Fruit fly (Drosophila melanogaster) whole organism, embryonic: ENCODE measurements around the gene CG14362.

Source experiments
- Adf1 ChIP-seq: fragments of 200-800 bp; sonication (Bioruptor generic); IDR thresholded peaks from 2 replicates; pipeline ENCODE4 v1.3.6; 2022; ENCODE audit warnings: missing biosample characterization, missing genetic modification characterization
- C15 ChIP-seq: fragments of 200-800 bp; sonication (Bioruptor generic); IDR thresholded peaks from 3 replicates; pipeline ENCODE4 v1.3.6; 2022; ENCODE audit warnings: missing biosample characterization, missing genetic modification characterization
- CG10321 ChIP-seq: fragments of 200-800 bp; sonication (Bioruptor generic); IDR thresholded peaks from 2 replicates; pipeline ENCODE4 v1.3.6; 2022; ENCODE audit warnings: missing biosample characterization, missing genetic modification characterization
- CG11456 ChIP-seq: fragments of 200-800 bp; sonication (Bioruptor generic); IDR thresholded peaks from 3 replicates; pipeline ENCODE4 v1.3.6; 2022; ENCODE audit warnings: missing biosample characterization, missing genetic modification characterization
- CG13624 ChIP-seq: fragments of 200-800 bp; sonication (Bioruptor generic); optimal IDR thresholded peaks from 2 replicates; lab custom pipeline; 2016; ENCODE audit warnings: missing biosample characterization, missing genetic modification characterization
- CG1647 ChIP-seq: fragments of 200-800 bp; sonication (Bioruptor generic); optimal IDR thresholded peaks from 3 replicates; lab custom pipeline; 2016; ENCODE audit warnings: missing biosample characterization, missing genetic modification characterization
- CG16813 ChIP-seq: fragments of 200-800 bp; sonication (Bioruptor generic); IDR thresholded peaks from 3 replicates; pipeline ENCODE4 v1.3.6; 2022; ENCODE audit warnings: missing biosample characterization, missing genetic modification characterization; ENCODE audit not compliant: partially characterized antibody
- CG18011 ChIP-seq: fragments of 200-800 bp; sonication (Bioruptor generic); optimal IDR thresholded peaks from 2 replicates; lab custom pipeline; 2017; ENCODE audit warnings: missing biosample characterization, missing genetic modification characterization, mild to moderate bottlenecking, moderate library complexity, missing genotype
- CG31365 ChIP-seq: fragments of 200-800 bp; sonication (Bioruptor generic); optimal IDR thresholded peaks from 2 replicates; lab custom pipeline; 2018; ENCODE audit warnings: missing biosample characterization, mild to moderate bottlenecking, missing genetic modification characterization
- CG34224 ChIP-seq: fragments of 200-800 bp; sonication (Bioruptor generic); IDR thresholded peaks from 3 replicates; pipeline ENCODE4 v1.3.6; 2022; ENCODE audit warnings: missing biosample characterization, missing genetic modification characterization; ENCODE audit not compliant: partially characterized antibody
- CG34376 ChIP-seq: fragments of 200-800 bp; sonication (Bioruptor generic); optimal IDR thresholded peaks from 2 replicates; lab custom pipeline; 2018; ENCODE audit warnings: missing biosample characterization, mild to moderate bottlenecking, missing genetic modification characterization
- CG3847 ChIP-seq: fragments of 200-800 bp; sonication (Bioruptor generic); IDR thresholded peaks from 2 replicates; pipeline ENCODE4 v1.3.6; 2022; ENCODE audit warnings: missing biosample characterization, missing genetic modification characterization
- CG4707 ChIP-seq: fragments of 200-800 bp; sonication (Bioruptor generic); optimal IDR thresholded peaks from 2 replicates; lab custom pipeline; 2018; ENCODE audit warnings: missing biosample characterization, mild to moderate bottlenecking, missing genetic modification characterization, moderate library complexity
- CG6689 ChIP-seq: fragments of 200-800 bp; sonication (Bioruptor generic); IDR thresholded peaks from 2 replicates; pipeline ENCODE4 v1.3.6; 2022; ENCODE audit warnings: missing biosample characterization, missing genetic modification characterization
- CG6813 ChIP-seq: fragments of 200-800 bp; sonication (Bioruptor generic); optimal IDR thresholded peaks from 2 replicates; lab custom pipeline; 2017; ENCODE audit warnings: missing biosample characterization, missing genetic modification characterization, mild to moderate bottlenecking, moderate library complexity, missing genetic modification reagents
- CG7963 ChIP-seq: fragments of 200-800 bp; sonication (Bioruptor generic); IDR thresholded peaks from 3 replicates; pipeline ENCODE4 v1.3.6; 2022; ENCODE audit warnings: missing biosample characterization, missing genetic modification characterization; ENCODE audit not compliant: partially characterized antibody
- CG8359 ChIP-seq: fragments of 200-800 bp; sonication (Bioruptor generic); optimal IDR thresholded peaks from 2 replicates; lab custom pipeline; 2017; ENCODE audit warnings: missing biosample characterization, mild to moderate bottlenecking, missing genetic modification characterization, borderline replicate concordance
- CG9817 ChIP-seq: fragments of 200-800 bp; sonication (Bioruptor generic); optimal IDR thresholded peaks from 2 replicates; lab custom pipeline; 2018; ENCODE audit warnings: missing biosample characterization, mild to moderate bottlenecking, missing genetic modification characterization, moderate library complexity
- CG9932 ChIP-seq: fragments of 200-800 bp; sonication (Bioruptor generic); IDR thresholded peaks from 2 replicates; pipeline ENCODE4 v1.3.6; 2022; ENCODE audit warnings: missing biosample characterization, missing genetic modification characterization
- D ChIP-seq, 2 experiments: fragments of 200-800 bp in 1 of 2; fragments of >200 bp in 1 of 2; sonication (Bioruptor generic) in 1 of 2; optimal IDR thresholded peaks; 2 replicates in 1 of 2; 3 replicates in 1 of 2; lab custom pipeline; 2017; ENCODE audit warnings: mild to moderate bottlenecking in 1 of 2, missing biosample characterization in 1 of 2, missing genetic modification characterization in 1 of 2, missing genetic modification reagents in 1 of 2
- Fer1 ChIP-seq: fragments of 200-800 bp; sonication (Bioruptor generic); optimal IDR thresholded peaks from 2 replicates; lab custom pipeline; 2017; ENCODE audit warnings: missing biosample characterization, mild to moderate bottlenecking, missing genetic modification characterization
- Fer3 ChIP-seq: fragments of 200-800 bp; sonication (Bioruptor generic); optimal IDR thresholded peaks from 2 replicates; lab custom pipeline; 2018; ENCODE audit warnings: missing biosample characterization, mild to moderate bottlenecking, missing genetic modification characterization, moderate library complexity
- HLH4C ChIP-seq: fragments of 200-800 bp; sonication (Bioruptor generic); IDR thresholded peaks from 3 replicates; pipeline ENCODE4 v1.3.6; 2022; ENCODE audit warnings: missing biosample characterization, missing genetic modification characterization; ENCODE audit not compliant: partially characterized antibody
- HLH54F ChIP-seq: fragments of 200-800 bp; sonication (Bioruptor generic); optimal IDR thresholded peaks from 3 replicates; lab custom pipeline; 2016; ENCODE audit warnings: missing biosample characterization, missing genetic modification characterization
- HmgZ ChIP-seq: fragments of 200-800 bp; sonication (Bioruptor generic); optimal IDR thresholded peaks from 2 replicates; lab custom pipeline; 2018; ENCODE audit warnings: missing biosample characterization, mild to moderate bottlenecking, missing genetic modification characterization
- Hr78 ChIP-seq, 2 experiments: fragments of 200-800 bp in 1 of 2; fragments of >200 bp in 1 of 2; sonication (Bioruptor generic) in 1 of 2; optimal IDR thresholded peaks; 2 replicates each; lab custom pipeline; 2017 to 2019; ENCODE audit warnings: missing biosample characterization in 2 of 2, missing genetic modification characterization in 2 of 2, mild to moderate bottlenecking in 1 of 2, moderate library complexity in 1 of 2
- Lim3 ChIP-seq: fragments of 200-800 bp; sonication (Bioruptor generic); IDR thresholded peaks from 2 replicates; pipeline ENCODE4 v1.3.6; 2022; ENCODE audit warnings: missing biosample characterization, missing genetic modification characterization
- NfI ChIP-seq: fragments of 200-800 bp; sonication (Bioruptor generic); optimal IDR thresholded peaks from 3 replicates; lab custom pipeline; 2018; ENCODE audit warnings: missing biosample characterization, mild to moderate bottlenecking, missing genetic modification characterization, moderate library complexity
- Rx ChIP-seq: fragments of 200-800 bp; sonication (Bioruptor generic); IDR thresholded peaks from 2 replicates; pipeline ENCODE4 v1.3.6; 2022; ENCODE audit warnings: missing biosample characterization, missing genetic modification characterization
- amos ChIP-seq: fragments of 200-800 bp; sonication (Bioruptor generic); IDR thresholded peaks from 2 replicates; pipeline ENCODE4 v1.3.6; 2022; ENCODE audit warnings: missing biosample characterization, missing genetic modification characterization; ENCODE audit not compliant: partially characterized antibody
- aop ChIP-seq: fragments of 200-800 bp; sonication (Bioruptor generic); IDR thresholded peaks from 2 replicates; pipeline ENCODE4 v1.3.6; 2022; ENCODE audit warnings: missing biosample characterization, missing genetic modification characterization
- disco-r ChIP-seq: fragments of 200-800 bp; sonication (Bioruptor generic); optimal IDR thresholded peaks from 2 replicates; lab custom pipeline; 2016; ENCODE audit warnings: missing biosample characterization, missing genetic modification characterization
- en ChIP-seq: fragments of 200-800 bp; sonication (Bioruptor generic); optimal IDR thresholded peaks from 2 replicates; lab custom pipeline; 2016; ENCODE audit warnings: missing biosample characterization, missing genetic modification characterization
- gcm ChIP-seq: fragments of 200-800 bp; sonication (Bioruptor generic); optimal IDR thresholded peaks from 2 replicates; lab custom pipeline; 2019; ENCODE audit warnings: missing biosample characterization, mild to moderate bottlenecking, missing genetic modification characterization, moderate library complexity
- gro ChIP-seq: fragments of 200-800 bp; sonication (Bioruptor generic); optimal IDR thresholded peaks from 2 replicates; lab custom pipeline; 2016; ENCODE audit warnings: missing biosample characterization, missing genetic modification characterization
- ind ChIP-seq: fragments of 200-800 bp; sonication (Bioruptor generic); optimal IDR thresholded peaks from 3 replicates; lab custom pipeline; 2016; ENCODE audit warnings: missing biosample characterization, missing genetic modification characterization
- inv ChIP-seq: fragments of 200-800 bp; sonication (Bioruptor generic); IDR thresholded peaks from 2 replicates; pipeline ENCODE4 v1.3.6; 2022; ENCODE audit warnings: missing biosample characterization, missing genetic modification characterization; ENCODE audit not compliant: partially characterized antibody
- onecut ChIP-seq: fragments of 200-800 bp; sonication (Bioruptor generic); IDR thresholded peaks from 2 replicates; pipeline ENCODE4 v1.3.6; 2022; ENCODE audit warnings: missing biosample characterization, missing genetic modification characterization
- org-1 ChIP-seq: fragments of 200-800 bp; sonication (Bioruptor generic); optimal IDR thresholded peaks from 2 replicates; lab custom pipeline; 2017; ENCODE audit warnings: missing biosample characterization, missing genetic modification characterization
- peb ChIP-seq: fragments of 200-800 bp; sonication (Bioruptor generic); IDR thresholded peaks from 2 replicates; pipeline ENCODE4 v1.3.6; 2022; ENCODE audit warnings: missing biosample characterization, missing genetic modification characterization
- scrt ChIP-seq: fragments of 200-800 bp; sonication (Bioruptor generic); optimal IDR thresholded peaks from 2 replicates; lab custom pipeline; 2018; ENCODE audit warnings: missing biosample characterization, mild to moderate bottlenecking, missing genetic modification characterization, moderate library complexity
- sens ChIP-seq: fragments of 200-800 bp; sonication (Bioruptor generic); peaks from one replicate; lab custom pipeline; 2016; ENCODE audit warnings: missing biosample characterization, missing genetic modification characterization
- sisA ChIP-seq: fragments of 200-800 bp; sonication (Bioruptor generic); IDR thresholded peaks from 2 replicates; pipeline ENCODE4 v1.3.6; 2022; ENCODE audit warnings: missing biosample characterization, missing genetic modification characterization
- stc ChIP-seq: fragments of 200-800 bp; sonication (Bioruptor generic); IDR thresholded peaks from 2 replicates; pipeline ENCODE4 v1.3.6; 2022; ENCODE audit warnings: missing biosample characterization, missing genetic modification characterization
- unpg ChIP-seq: fragments of 200-800 bp; sonication (Bioruptor generic); optimal IDR thresholded peaks from 3 replicates; lab custom pipeline; 2018; ENCODE audit warnings: missing biosample characterization, mild to moderate bottlenecking, missing genetic modification characterization, moderate library complexity
- vvl ChIP-seq: fragments of 200-800 bp; sonication (Bioruptor generic); IDR thresholded peaks from 2 replicates; pipeline ENCODE4 v1.3.6; 2022; ENCODE audit warnings: missing biosample characterization, missing genetic modification characterization

Gene CG14362

dm6 chr3R:13812736-13813250 lies 42.5 kb downstream of the CG14362 start, which contains the start of the genes tal-1A, tal-2A, tal-3A and tal-AA (continued):
- TF ChIP-seq CG6813 (GFP tag; lab: Kevin White, UChicago) = peak; percentile 53
- peak; percentile 1 for TF ChIP-seq Fer1
- no peak for TF ChIP-seq sisA
- no peak for TF ChIP-seq scrt (GFP tag; lab: Kevin White, UChicago)
- TF ChIP-seq Rx (GFP tag; lab: Robert Waterston, UW) = no peak
- TF ChIP-seq CG9932 (GFP tag; lab: Robert Waterston, UW) = peak; percentile 11; the same call in 1 of the 2 replicates
- peak; percentile 4; the same call in 1 of the 2 replicates for TF ChIP-seq stc (GFP tag; lab: Robert Waterston, UW)
- TF ChIP-seq gro (GFP tag; lab: Kevin White, UChicago) = peak; percentile 3
- no peak for TF ChIP-seq HLH54F (GFP tag; lab: Kevin White, UChicago)
- TF ChIP-seq CG8359 = no peak
- TF ChIP-seq vvl = peak; percentile 60; the same call in 1 of the 2 replicates
- no peak for TF ChIP-seq CG13624 (GFP tag; lab: Kevin White, UChicago)
- TF ChIP-seq gcm (GFP tag; lab: Kevin White, UChicago) = peak; percentile 7
- no peak for TF ChIP-seq en
- TF ChIP-seq CG4707 (GFP tag; lab: Kevin White, UChicago) = no peak
- no peak for TF ChIP-seq CG11456
- no peak for TF ChIP-seq disco-r
- TF ChIP-seq onecut (GFP tag; lab: Robert Waterston, UW) = 0 out of 2 replicates have a peak, but pooled peaks have one; percentile 11
- peak; percentile 38 for TF ChIP-seq CG31365 (tag; lab: Kevin White, UChicago)
- peak; percentile 6 for TF ChIP-seq unpg (GFP tag; lab: Kevin White, UChicago)
- TF ChIP-seq CG3847 = peak; percentile 49
- TF ChIP-seq peb (GFP tag; lab: Robert Waterston, UW) = no peak
- TF ChIP-seq CG34224 (GFP tag; lab: Robert Waterston, UW) = peak; percentile 82
- TF ChIP-seq Adf1 (GFP tag; lab: Robert Waterston, UW) = peak; percentile 90
- no peak for TF ChIP-seq Lim3 (GFP tag; lab: Robert Waterston, UW)
- TF ChIP-seq CG10321 (GFP tag; lab: Robert Waterston, UW) = 0 out of 2 replicates have a peak, but pooled peaks have one; percentile 27
- peak; percentile 8; the same call in 1 of the 2 replicates for TF ChIP-seq amos (GFP tag; lab: Robert Waterston, UW)
- no peak for TF ChIP-seq inv (GFP tag; lab: Robert Waterston, UW)
- TF ChIP-seq CG16813 = no peak
- no peak for TF ChIP-seq HmgZ (tag; lab: Kevin White, UChicago)
- TF ChIP-seq CG1647 (GFP tag; lab: Kevin White, UChicago) = no peak
- no peak for TF ChIP-seq ind (GFP tag; lab: Kevin White, UChicago)
- TF ChIP-seq CG7963 = no peak
- TF ChIP-seq sens = peak; percentile 83
- no peak for TF ChIP-seq Fer3 (tag; lab: Kevin White, UChicago)
- no peak for TF ChIP-seq NfI (GFP tag; lab: Kevin White, UChicago)
- TF ChIP-seq HLH4C (GFP tag; lab: Robert Waterston, UW) = 0 out of 3 replicates have a peak, but pooled peaks have one; percentile 7
- TF ChIP-seq D (optimal IDR thresholded peaks at IDR 0.05; lab: Kevin White, UChicago) = peak; percentile 80
- TF ChIP-seq D (GFP tag; optimal IDR thresholded peaks at IDR 0.05; lab: Kevin White, UChicago) = no peak
- TF ChIP-seq CG9817 (tag; lab: Kevin White, UChicago) = no peak
- peak; percentile 14 for TF ChIP-seq CG34376 (GFP tag; lab: Kevin White, UChicago)
- peak in 1 of 2 experiments; percentile 27 for TF ChIP-seq Hr78 (GFP tag; optimal IDR thresholded peaks at IDR 0.05; lab: Kevin White, UChicago)
- TF ChIP-seq CG6689 (GFP tag; lab: Robert Waterston, UW) = peak; percentile 16; the same call in 1 of the 2 replicates
- no peak for TF ChIP-seq CG18011 (GFP tag; lab: Kevin White, UChicago)
- no peak for TF ChIP-seq org-1
- no peak for TF ChIP-seq C15 (GFP tag; lab: Robert Waterston, UW)
- TF ChIP-seq aop (GFP tag; lab: Robert Waterston, UW) = 0 out of 2 replicates have a peak, but pooled peaks have one; percentile 24
- TF ChIP-seq, all 482 proteins: peak for 121
